Worm (Caenorhabditis elegans) whole organism, late embryonic: ENCODE results near the gene ZK675.4.

Experiments
- T23F11.4 ChIP-seq: fragments of 200-800 bp; sonication (Bioruptor generic); optimal IDR thresholded peaks from 2 replicates; lab custom pipeline; 2018; ENCODE audit warnings: mild to moderate bottlenecking, missing genetic modification characterization, missing compliant biosample characterization
- ama-1 ChIP-seq: fragments of 150-350 bp; optimal IDR thresholded peaks from 2 replicates; lab custom pipeline; 2014
- ceh-18 ChIP-seq: sonication (generic microtip); optimal IDR thresholded peaks from 2 replicates; lab custom pipeline; 2016; ENCODE audit warnings: missing genetic modification characterization, missing compliant biosample characterization
- ceh-2 ChIP-seq: sonication (generic microtip); optimal IDR thresholded peaks from 2 replicates; lab custom pipeline; 2016; ENCODE audit warnings: missing genotype, missing genetic modification characterization, missing compliant biosample characterization
- ceh-24 ChIP-seq: sonication (generic microtip); optimal IDR thresholded peaks from 2 replicates; lab custom pipeline; 2016; ENCODE audit warnings: mild to moderate bottlenecking, missing genetic modification characterization, missing compliant biosample characterization
- ceh-31 ChIP-seq: sonication (generic microtip); optimal IDR thresholded peaks from 2 replicates; lab custom pipeline; 2016; ENCODE audit warnings: missing genetic modification characterization, missing compliant biosample characterization
- madf-2 ChIP-seq: sonication (generic microtip); optimal IDR thresholded peaks from 2 replicates; lab custom pipeline; 2017; ENCODE audit warnings: missing genetic modification characterization, missing compliant biosample characterization
- mec-3 ChIP-seq: sonication (generic microtip); optimal IDR thresholded peaks from 2 replicates; lab custom pipeline; 2016; ENCODE audit warnings: borderline replicate concordance, missing genetic modification characterization, missing compliant biosample characterization
- nfya-1 ChIP-seq: sonication (generic microtip); optimal IDR thresholded peaks from 2 replicates; lab custom pipeline; 2017; ENCODE audit warnings: missing genetic modification characterization, mild to moderate bottlenecking, missing compliant biosample characterization, antibody characterized with exemption, moderate library complexity
- nhr-11 ChIP-seq: fragments of 150-350 bp; optimal IDR thresholded peaks from 2 replicates; lab custom pipeline; 2014; ENCODE audit warnings: missing biosample characterization, missing genetic modification characterization
- pag-3 ChIP-seq: sonication (generic microtip); optimal IDR thresholded peaks from 2 replicates; lab custom pipeline; 2016; ENCODE audit warnings: missing compliant biosample characterization, missing genetic modification characterization, borderline replicate concordance
- ref-2 ChIP-seq: sonication (generic microtip); optimal IDR thresholded peaks from 2 replicates; lab custom pipeline; 2016; ENCODE audit warnings: missing genetic modification characterization, missing compliant biosample characterization
- syd-9 ChIP-seq: sonication (generic microtip); optimal IDR thresholded peaks from 2 replicates; lab custom pipeline; 2016; ENCODE audit warnings: mild to moderate bottlenecking, missing genetic modification characterization, moderate library complexity, missing compliant biosample characterization
- unc-3 ChIP-seq, 2 experiments: fragments of 200-800 bp in 1 of 2; sonication (Bioruptor generic) in 1 of 2; sonication (generic microtip) in 1 of 2; conservative IDR thresholded peaks in 1 of 2; optimal IDR thresholded peaks in 1 of 2; 2 replicates each; pipeline versions ENCODE4 v1.3.6 to Lab custom; 2016 to 2022; ENCODE audit warnings: missing compliant biosample characterization in 2 of 2, missing genetic modification characterization in 2 of 2, missing genetic modification reagents in 1 of 2
- unc-42 ChIP-seq: sonication (generic microtip); optimal IDR thresholded peaks from 2 replicates; lab custom pipeline; 2016; ENCODE audit warnings: missing genotype, missing genetic modification characterization, missing compliant biosample characterization

Gene ZK675.4

ce11 chrII:7958544-7958943 lies 47.4 kb downstream of the ZK675.4 start, which contains the start of gene C04H4.1:
Gene C04H4.1 (plus strand): TSS chrII:7958844.
- TF ChIP-seq nhr-11 (tag; lab: Kevin White, UChicago) (no peak), ama-1 (lab: Kevin White, UChicago) (no peak), syd-9 (tag; lab: Kevin White, UChicago) (no peak), ref-2 (tag; lab: Kevin White, UChicago) (no peak), ceh-2 (tag; lab: Kevin White, UChicago) (no peak), ceh-31 (no peak), unc-42 (tag; lab: Kevin White, UChicago) (no peak), ceh-18 (tag; lab: Kevin White, UChicago) (no peak), pag-3 (tag; lab: Kevin White, UChicago) (no peak), T23F11.4 (GFP tag; lab: Kevin White, UChicago) (no peak), unc-3 (GFP tag; conservative IDR thresholded peaks at IDR 0.05; lab: Robert Waterston, UW) (no peak), unc-3 (tag; optimal IDR thresholded peaks at IDR 0.05; lab: Kevin White, UChicago) (no peak), mec-3 (tag; lab: Kevin White, UChicago) (no peak), ceh-24 (tag; lab: Kevin White, UChicago) (no peak), madf-2 (tag; lab: Kevin White, UChicago) (no peak), nfya-1 (tag; lab: Kevin White, UChicago) (no peak)
- TF ChIP-seq, all 69 proteins: peak for 0
